Fruit fly (Drosophila melanogaster): ENCODE measurements around the gene CG7730.

CG7730 gene

DNA sequence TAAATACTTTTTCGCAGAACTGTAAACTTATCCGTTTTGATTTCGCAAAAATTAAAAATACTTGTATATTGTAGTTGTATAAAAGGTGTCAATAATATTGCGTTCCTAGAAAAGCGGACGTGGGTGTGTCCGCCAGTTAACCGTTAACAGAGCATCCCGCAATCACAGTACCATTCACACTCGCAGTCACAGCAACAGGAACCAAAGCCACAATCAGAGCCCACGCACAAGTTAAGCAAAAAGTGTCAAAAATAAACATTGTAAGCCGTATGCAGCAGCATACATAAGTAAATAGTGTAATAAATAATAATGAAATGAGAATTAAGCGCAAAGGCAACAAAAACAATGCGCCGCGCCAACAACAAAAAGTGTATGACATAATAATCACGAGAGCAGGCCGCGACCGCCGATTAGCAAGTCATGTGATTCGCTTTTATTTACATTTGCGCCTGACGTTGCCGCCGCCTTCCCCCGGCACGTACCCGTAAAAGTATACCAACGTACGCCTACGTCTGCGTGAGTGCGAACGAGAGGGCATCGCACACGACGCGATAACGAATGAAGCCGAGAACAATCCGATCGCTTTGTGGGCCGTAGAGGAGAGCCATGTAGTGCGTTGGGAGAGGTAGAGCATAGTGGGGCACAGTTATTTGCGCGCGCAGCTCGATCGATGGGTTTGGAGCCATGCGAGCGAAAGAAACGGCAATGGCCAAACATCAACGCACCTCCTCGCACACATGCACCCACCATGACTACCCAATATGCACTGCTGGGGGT, 17.4 kb upstream of the CG7730 start (continued):
- TF ChIP-seq Antp (GFP tag; optimal IDR thresholded peaks at IDR 0.05) (no peak), sc (optimal IDR thresholded peaks at IDR 0.05) (no peak), sc (GFP tag; optimal IDR thresholded peaks at IDR 0.05) (no peak), CG4820 (GFP tag; optimal IDR thresholded peaks at IDR 0.05) (peak; percentile 12), ro (GFP tag; IDR thresholded peaks at IDR 0.05) (no peak), CTCF (GFP tag; optimal IDR thresholded peaks at IDR 0.05) (no peak), gfzf (GFP tag; optimal IDR thresholded peaks at IDR 0.05) (no peak), Optix (GFP tag; IDR thresholded peaks at IDR 0.05) (no peak; the same call in 2 of the 3 replicates), CrebB (tag; optimal IDR thresholded peaks at IDR 0.05) (peak; percentile 75), Atf-2 (GFP tag; optimal IDR thresholded peaks at IDR 0.05) (no peak), Kr (GFP tag; optimal IDR thresholded peaks at IDR 0.05) (no peak), CG11696 (GFP tag; IDR thresholded peaks at IDR 0.05) (peak; percentile 95), run (tag; optimal IDR thresholded peaks at IDR 0.05) (peak; percentile 32), HmgZ (tag; optimal IDR thresholded peaks at IDR 0.05) (peak; percentile 79), CG2120 (GFP tag; optimal IDR thresholded peaks at IDR 0.05) (peak; percentile 49), CG11093 (GFP tag; IDR thresholded peaks at IDR 0.05) (no peak), CG8089 (GFP tag; optimal IDR thresholded peaks at IDR 0.05) (no peak), fu2 (GFP tag; optimal IDR thresholded peaks at IDR 0.05) (peak; percentile 13), vfl (GFP tag; optimal IDR thresholded peaks at IDR 0.05) (no peak), Meics (GFP tag; optimal IDR thresholded peaks at IDR 0.05) (peak; percentile 45), Hmx (GFP tag; optimal IDR thresholded peaks at IDR 0.05) (no peak), hth (optimal IDR thresholded peaks at IDR 0.05) (no peak), CG12299 (tag; optimal IDR thresholded peaks at IDR 0.05) (peak; percentile 35), CG7786 (GFP tag; optimal IDR thresholded peaks at IDR 0.05) (no peak), CG13894 (tag; optimal IDR thresholded peaks at IDR 0.05) (peak; percentile 87), CG3163 (GFP tag; optimal IDR thresholded peaks at IDR 0.05) (no peak), gro (GFP tag; optimal IDR thresholded peaks at IDR 0.05) (peak; percentile 49), Dip3 (GFP tag; optimal IDR thresholded peaks at IDR 0.05) (no peak), abd-A (tag; optimal IDR thresholded peaks at IDR 0.05) (peak; percentile 95), CG17186 (GFP tag; optimal IDR thresholded peaks at IDR 0.05) (no peak), CG9932 (GFP tag; IDR thresholded peaks at IDR 0.05) (peak; percentile 31), H2.0 (GFP tag; IDR thresholded peaks at IDR 0.05) (peak; percentile 16; the same call in 1 of the 2 replicates), Nf-YB (GFP tag; optimal IDR thresholded peaks at IDR 0.05) (peak; percentile 46), CG17385 (GFP tag; optimal IDR thresholded peaks at IDR 0.05) (peak; percentile 21), Mad (GFP tag; optimal IDR thresholded peaks at IDR 0.05) (no peak), gce (GFP tag; IDR thresholded peaks at IDR 0.05) (0 out of 3 replicates have a peak, but pooled peaks have one; percentile 44), sd (tag; optimal IDR thresholded peaks at IDR 0.05) (peak; percentile 93), CG31441 (GFP tag; IDR thresholded peaks at IDR 0.05) (no peak), gt (GFP tag; IDR thresholded peaks at IDR 0.05) (no peak), jigr1 (GFP tag; IDR thresholded peaks at IDR 0.05) (no peak), fd102C (GFP tag; optimal IDR thresholded peaks at IDR 0.05) (no peak), Bteb2 (GFP tag; optimal IDR thresholded peaks at IDR 0.05) (no peak), br (optimal IDR thresholded peaks at IDR 0.05) (no peak), CG9876 (GFP tag; optimal IDR thresholded peaks at IDR 0.05) (no peak), CG15073 (GFP tag; optimal IDR thresholded peaks at IDR 0.05) (no peak), Ravus (GFP tag; IDR thresholded peaks at IDR 0.05) (no peak; the same call in 1 of the 2 replicates), ems (GFP tag; optimal IDR thresholded peaks at IDR 0.05) (no peak), z (GFP tag; IDR thresholded peaks at IDR 0.05) (no peak), CG10462 (GFP tag; optimal IDR thresholded peaks at IDR 0.05) (peak; percentile 22), lola (GFP tag; optimal IDR thresholded peaks at IDR 0.05) (no peak), CG12744 (GFP tag; optimal IDR thresholded peaks at IDR 0.05) (no peak), CG7745 (tag; optimal IDR thresholded peaks at IDR 0.05) (no peak)
